Fruit fly (Drosophila melanogaster) whole organism, prepupa: ENCODE results near the gene CG14321.

ENCODE experiments used
- CG11902 ChIP-seq: fragments of 200-800 bp; sonication (Bioruptor generic); optimal IDR thresholded peaks from 3 replicates; lab custom pipeline; 2016; ENCODE audit warnings: missing biosample characterization, missing genetic modification characterization
- CG3032 ChIP-seq: fragments of 200-800 bp; optimal IDR thresholded peaks from 2 replicates; lab custom pipeline; 2019; ENCODE audit warnings: missing biosample characterization, mild to moderate bottlenecking, missing genetic modification characterization, moderate library complexity
- CG4318 ChIP-seq: fragments of 200-800 bp; sonication (Bioruptor generic); optimal IDR thresholded peaks from 3 replicates; lab custom pipeline; 2017; ENCODE audit warnings: missing biosample characterization, mild to moderate bottlenecking, missing genetic modification characterization
- CG6163 ChIP-seq: fragments of 200-800 bp; sonication (Bioruptor generic); IDR thresholded peaks from 3 replicates; pipeline ENCODE4 v1.3.6; 2022; ENCODE audit warnings: missing biosample characterization, missing genetic modification characterization
- CG6854 ChIP-seq: fragments of 200-800 bp; sonication (Bioruptor generic); optimal IDR thresholded peaks from 2 replicates; lab custom pipeline; 2017; ENCODE audit warnings: missing biosample characterization, mild to moderate bottlenecking, missing genetic modification characterization
- CG8119 ChIP-seq: fragments of 200-800 bp; sonication (Bioruptor generic); IDR thresholded peaks from 3 replicates; pipeline ENCODE4 v1.3.6; 2022; ENCODE audit warnings: missing biosample characterization, missing genetic modification characterization
- CG8319 ChIP-seq: fragments of 200-800 bp; sonication (Bioruptor generic); optimal IDR thresholded peaks from 3 replicates; lab custom pipeline; 2016; ENCODE audit warnings: missing biosample characterization, missing genetic modification characterization
- Eip75B ChIP-seq: fragments of 200-800 bp; sonication (Bioruptor generic); optimal IDR thresholded peaks from 3 replicates; lab custom pipeline; 2016; ENCODE audit warnings: missing biosample characterization, missing genetic modification characterization
- Eip78C ChIP-seq: fragments of 200-800 bp; sonication (Bioruptor generic); peaks from one replicate; lab custom pipeline; 2016; ENCODE audit warnings: missing biosample characterization, missing genetic modification characterization
- Sox15 ChIP-seq: fragments of 200-800 bp; sonication (Bioruptor generic); optimal IDR thresholded peaks from 3 replicates; lab custom pipeline; 2016; ENCODE audit warnings: missing biosample characterization, missing genetic modification characterization
- cyc ChIP-seq: fragments of 200-800 bp; sonication (Bioruptor generic); optimal IDR thresholded peaks from 3 replicates; lab custom pipeline; 2016; ENCODE audit warnings: missing biosample characterization, missing genetic modification characterization
- fd59A ChIP-seq: fragments of 200-800 bp; sonication (Bioruptor generic); optimal IDR thresholded peaks from 2 replicates; lab custom pipeline; 2017; ENCODE audit warnings: missing biosample characterization, mild to moderate bottlenecking, missing genetic modification characterization, missing genetic modification reagents
- spab ChIP-seq: fragments of 200-800 bp; sonication (Bioruptor generic); optimal IDR thresholded peaks from 2 replicates; lab custom pipeline; 2017; ENCODE audit warnings: missing biosample characterization, mild to moderate bottlenecking, missing genetic modification characterization, missing genetic modification reagents
- vri ChIP-seq: fragments of 200-800 bp; sonication (Bioruptor generic); optimal IDR thresholded peaks from 3 replicates; lab custom pipeline; 2016; ENCODE audit warnings: missing biosample characterization, mild to moderate bottlenecking, missing genetic modification characterization

- no peak for TF ChIP-seq CG8319 (GFP tag; lab: Kevin White, UChicago)
- TF ChIP-seq Sox15 (GFP tag; lab: Kevin White, UChicago), result no peak
- no peak for TF ChIP-seq CG6163 (GFP tag; lab: Robert Waterston, UW)
- no peak for TF ChIP-seq CG4318 (GFP tag; lab: Kevin White, UChicago)
- TF ChIP-seq fd59A (GFP tag; lab: Kevin White, UChicago), result no peak
- TF ChIP-seq CG11902 (GFP tag; lab: Kevin White, UChicago), result no peak
- no peak for TF ChIP-seq Eip78C (GFP tag; lab: Kevin White, UChicago)
- no peak for TF ChIP-seq CG8119 (GFP tag; lab: Robert Waterston, UW)
- TF ChIP-seq cyc (GFP tag; lab: Kevin White, UChicago), result no peak
- TF ChIP-seq CG3032 (tag; lab: Kevin White, UChicago), result no peak
- TF ChIP-seq Eip75B (GFP tag; lab: Kevin White, UChicago), result no peak
- TF ChIP-seq vri (GFP tag; lab: Kevin White, UChicago), result no peak
- no peak for TF ChIP-seq CG6854 (GFP tag; lab: Kevin White, UChicago)
- no peak for TF ChIP-seq spab (GFP tag; lab: Kevin White, UChicago)
Measured at dm6 chr3R:17711646-17711975, 21.8 kb upstream of the CG14321 start.
